Fruit fly (Drosophila melanogaster) whole organism, pupa: ENCODE measurements around the gene PpD6.

ENCODE experiments used
- CG10348 ChIP-seq: fragments of 200-800 bp; sonication (Bioruptor generic); IDR thresholded peaks from 2 replicates; pipeline ENCODE4 v1.3.6; 2022; ENCODE audit warnings: missing biosample characterization, missing genetic modification characterization
- CG14655 ChIP-seq: fragments of 200-800 bp; sonication (Bioruptor generic); optimal IDR thresholded peaks from 3 replicates; lab custom pipeline; 2017; ENCODE audit warnings: mild to moderate bottlenecking, missing biosample characterization, missing genetic modification reagents, missing genetic modification characterization
- CG15710 ChIP-seq: fragments of 200-800 bp; sonication (Bioruptor generic); optimal IDR thresholded peaks from 2 replicates; lab custom pipeline; 2018; ENCODE audit warnings: missing biosample characterization, mild to moderate bottlenecking, missing genetic modification characterization, moderate library complexity
- CG17806 ChIP-seq: fragments of 200-800 bp; sonication (Bioruptor generic); optimal IDR thresholded peaks from 2 replicates; lab custom pipeline; 2018; ENCODE audit warnings: missing biosample characterization, mild to moderate bottlenecking, missing genetic modification characterization, moderate library complexity
- CG32121 ChIP-seq: fragments of 200-800 bp; sonication (Bioruptor generic); IDR thresholded peaks from 2 replicates; pipeline ENCODE4 v1.3.6; 2022; ENCODE audit warnings: missing biosample characterization, missing genetic modification characterization
- CG8159 ChIP-seq: fragments of 200-800 bp; sonication (Bioruptor generic); optimal IDR thresholded peaks from 3 replicates; lab custom pipeline; 2018; ENCODE audit warnings: missing biosample characterization, mild to moderate bottlenecking, missing genetic modification characterization, moderate library complexity
- CG9948 ChIP-seq: fragments of 200-800 bp; sonication (Bioruptor generic); optimal IDR thresholded peaks from 2 replicates; lab custom pipeline; 2018; ENCODE audit warnings: missing biosample characterization, mild to moderate bottlenecking, missing genetic modification characterization, moderate library complexity
- D1 ChIP-seq: fragments of 200-800 bp; sonication (Bioruptor generic); optimal IDR thresholded peaks from 2 replicates; lab custom pipeline; 2018; ENCODE audit warnings: missing biosample characterization, mild to moderate bottlenecking, missing genetic modification characterization, moderate library complexity
- EcR ChIP-seq: fragments of 200-800 bp; sonication (Bioruptor generic); optimal IDR thresholded peaks from 3 replicates; lab custom pipeline; 2019; ENCODE audit warnings: missing biosample characterization, missing genetic modification characterization, mild to moderate bottlenecking, moderate library complexity, missing genetic modification reagents
- Ets98B ChIP-seq: fragments of 200-800 bp; sonication (Bioruptor generic); IDR thresholded peaks from 2 replicates; pipeline ENCODE4 v1.3.6; 2022; ENCODE audit warnings: missing biosample characterization, missing genetic modification characterization
- Pif1B ChIP-seq: fragments of 200-800 bp; sonication (Bioruptor generic); optimal IDR thresholded peaks from 3 replicates; lab custom pipeline; 2016; ENCODE audit warnings: missing biosample characterization, missing genetic modification characterization
- Snoo ChIP-seq: fragments of 200-800 bp; sonication (Bioruptor generic); optimal IDR thresholded peaks from 3 replicates; lab custom pipeline; 2017; ENCODE audit warnings: missing biosample characterization, mild to moderate bottlenecking, missing genetic modification characterization, inconsistent platforms
- fd96Ca ChIP-seq: fragments of 200-800 bp; sonication (Bioruptor generic); IDR thresholded peaks from 3 replicates; pipeline ENCODE4 v1.3.6; 2022; ENCODE audit warnings: missing biosample characterization, missing genetic modification characterization

DNA sequence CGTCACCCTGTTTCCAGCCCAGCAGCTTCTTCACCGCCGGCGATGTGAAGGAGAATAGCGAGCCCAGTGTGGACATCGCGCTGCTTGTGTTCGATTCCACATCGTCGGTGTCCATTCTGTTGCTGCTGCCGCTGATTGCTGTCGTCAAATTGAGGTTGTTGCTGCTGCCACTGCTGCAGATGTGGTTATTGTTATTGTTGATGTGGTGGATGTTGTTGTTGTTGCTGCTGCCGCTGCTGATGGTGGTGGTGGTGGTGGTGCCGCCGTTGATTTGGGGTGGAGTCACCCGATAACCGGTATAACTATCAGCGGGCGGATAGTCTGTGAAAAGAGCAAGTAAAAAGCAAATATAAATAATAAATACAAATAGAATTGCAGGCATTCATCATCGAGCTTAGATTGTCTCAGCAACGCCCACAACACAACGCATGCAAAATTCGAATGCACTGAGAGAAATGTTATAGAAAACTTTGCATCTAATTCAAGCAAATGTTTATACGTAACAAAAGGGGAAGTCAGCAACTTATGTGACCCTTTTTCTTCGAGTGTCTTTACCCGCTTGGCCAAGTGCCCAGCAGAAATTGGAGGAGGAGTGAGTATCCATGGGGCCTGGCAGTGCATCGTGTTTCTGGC lies 39.6 kb downstream of the PpD6 start:
- TF ChIP-seq CG9948 (tag; lab: Kevin White, UChicago) (no peak), CG15710 (tag; lab: Kevin White, UChicago) (no peak), CG32121 (GFP tag; lab: Robert Waterston, UW) (peak; percentile 74), CG17806 (tag; lab: Kevin White, UChicago) (no peak), D1 (tag; lab: Kevin White, UChicago) (no peak), CG14655 (GFP tag; lab: Kevin White, UChicago) (no peak), Snoo (tag; lab: Kevin White, UChicago) (no peak), Ets98B (GFP tag; lab: Robert Waterston, UW) (peak; percentile 73), CG10348 (GFP tag; lab: Robert Waterston, UW) (no peak), CG8159 (tag; lab: Kevin White, UChicago) (no peak), Pif1B (GFP tag; lab: Kevin White, UChicago) (no peak), EcR (GFP tag; lab: Kevin White, UChicago) (no peak), fd96Ca (peak; percentile 80)
